Fruit fly (Drosophila melanogaster): ENCODE results near the gene mtg.

DNA sequence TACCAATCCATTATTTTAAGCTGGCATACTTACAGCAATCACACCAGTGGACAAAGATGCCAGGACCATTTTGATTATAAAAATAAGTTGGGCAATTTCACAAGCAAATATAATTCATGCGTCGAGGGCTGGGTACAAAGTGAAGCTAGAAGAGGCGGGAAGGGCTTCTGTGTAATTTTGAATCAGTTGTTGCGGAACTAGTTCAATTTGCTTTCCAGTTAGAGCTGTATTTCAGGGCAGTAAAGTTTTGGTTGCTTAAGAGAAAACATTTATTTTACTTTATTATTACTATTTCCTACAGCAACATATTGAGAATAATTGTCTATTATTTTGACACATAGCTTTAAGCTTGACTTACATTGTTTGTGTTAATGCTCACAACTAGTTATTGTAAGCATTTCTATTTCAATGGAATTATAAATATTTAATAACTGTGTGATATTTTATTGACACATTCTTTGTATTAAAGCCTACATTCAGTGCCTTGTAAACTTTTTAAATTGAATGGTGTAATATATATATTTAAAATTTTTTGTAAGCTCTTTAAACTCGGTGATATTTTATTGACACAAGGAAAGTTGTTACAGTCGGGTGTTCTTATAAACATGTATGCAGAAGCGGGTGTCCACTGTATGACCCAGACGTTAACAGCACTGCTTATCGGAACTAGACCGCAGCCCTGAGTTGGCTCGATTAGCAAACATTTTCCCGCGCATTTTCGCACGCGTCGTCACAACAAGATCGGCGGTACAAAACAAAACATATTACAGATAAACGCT is 14.2 kb downstream of the mtg start, which contains the start of the genes RPA1 and Mcm2:
- TF ChIP-seq CTCF (optimal IDR thresholded peaks at IDR 0.05) (peak in 1 of 2 experiments; percentile 22), CG8478 (optimal IDR thresholded peaks at IDR 0.05) (no peak)
